Fruit fly (Drosophila melanogaster) S2 (cell line): Measurements from ENCODE around the gene cnir.

Source experiments
- CG8478 ChIP-seq: fragments of >200 bp; optimal IDR thresholded peaks from 2 replicates; lab custom pipeline; 2018
- CTCF ChIP-seq, 2 experiments: fragments of >200 bp; optimal IDR thresholded peaks; 2 replicates each; lab custom pipeline; 2018

DNA sequence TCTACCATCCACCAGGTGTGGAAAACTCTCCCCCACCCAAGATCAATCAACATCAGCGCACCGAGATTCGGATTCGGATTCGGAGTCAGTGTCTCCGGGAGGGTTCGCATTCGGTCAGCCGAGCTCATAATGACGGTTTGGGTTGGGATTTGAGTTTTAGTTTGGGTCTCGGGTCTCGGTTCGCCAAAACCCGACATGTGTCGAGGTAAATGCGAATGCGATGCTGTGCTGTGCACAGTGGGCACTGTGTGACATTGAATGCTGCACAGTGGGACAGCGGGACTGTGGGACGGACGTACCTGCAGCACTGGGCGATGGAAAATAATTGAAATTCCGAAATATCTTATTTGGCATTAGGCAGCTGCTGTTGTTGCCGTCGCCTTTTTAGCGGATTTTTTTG is 43.9 kb upstream of the cnir start:
- no peak for TF ChIP-seq CG8478 (lab: Kevin White, UChicago)
- TF ChIP-seq CTCF (optimal IDR thresholded peaks at IDR 0.05; lab: Kevin White, UChicago): no peak
